Fruit fly (Drosophila melanogaster) whole organism, prepupa: ENCODE measurements around the gene CG43098.

Source experiments
- CG10631 ChIP-seq: fragments of 200-800 bp; sonication (Bioruptor generic); optimal IDR thresholded peaks from 2 replicates; lab custom pipeline; 2016; ENCODE audit warnings: missing biosample characterization, missing genetic modification characterization
- CG10669 ChIP-seq: fragments of 200-800 bp; sonication (Bioruptor generic); optimal IDR thresholded peaks from 3 replicates; lab custom pipeline; 2018; ENCODE audit warnings: missing biosample characterization, mild to moderate bottlenecking, missing genetic modification characterization, moderate library complexity
- CG11902 ChIP-seq: fragments of 200-800 bp; sonication (Bioruptor generic); optimal IDR thresholded peaks from 3 replicates; lab custom pipeline; 2016; ENCODE audit warnings: missing biosample characterization, missing genetic modification characterization
- CG15336 ChIP-seq: fragments of 200-800 bp; sonication (Bioruptor generic); IDR thresholded peaks from 2 replicates; pipeline ENCODE4 v1.3.6; 2022; ENCODE audit warnings: missing biosample characterization, missing genetic modification characterization
- CG1621 ChIP-seq: fragments of 200-800 bp; sonication (Bioruptor generic); optimal IDR thresholded peaks from 3 replicates; lab custom pipeline; 2018; ENCODE audit warnings: missing biosample characterization, mild to moderate bottlenecking, missing genetic modification characterization
- CG16779 ChIP-seq: fragments of 200-800 bp; sonication (Bioruptor generic); optimal IDR thresholded peaks from 3 replicates; lab custom pipeline; 2017; ENCODE audit warnings: missing biosample characterization, mild to moderate bottlenecking, missing genetic modification characterization
- CG3032 ChIP-seq: fragments of 200-800 bp; optimal IDR thresholded peaks from 2 replicates; lab custom pipeline; 2019; ENCODE audit warnings: missing biosample characterization, mild to moderate bottlenecking, missing genetic modification characterization, moderate library complexity
- CG31627 ChIP-seq: fragments of 200-800 bp; sonication (Bioruptor generic); optimal IDR thresholded peaks from 3 replicates; lab custom pipeline; 2016; ENCODE audit warnings: missing biosample characterization, missing genetic modification characterization
- CG32006 ChIP-seq: fragments of 200-800 bp; sonication (Bioruptor generic); optimal IDR thresholded peaks from 3 replicates; lab custom pipeline; 2017; ENCODE audit warnings: missing biosample characterization, mild to moderate bottlenecking, missing genetic modification characterization
- CG34406 ChIP-seq: fragments of 200-800 bp; sonication (Bioruptor generic); optimal IDR thresholded peaks from 3 replicates; lab custom pipeline; 2016; ENCODE audit warnings: missing biosample characterization, missing genetic modification characterization
- CG3919 ChIP-seq: fragments of 200-800 bp; sonication (Bioruptor generic); optimal IDR thresholded peaks from 3 replicates; lab custom pipeline; 2016; ENCODE audit warnings: missing biosample characterization, missing genetic modification characterization
- CG4318 ChIP-seq: fragments of 200-800 bp; sonication (Bioruptor generic); optimal IDR thresholded peaks from 3 replicates; lab custom pipeline; 2017; ENCODE audit warnings: missing biosample characterization, mild to moderate bottlenecking, missing genetic modification characterization
- CG6163 ChIP-seq: fragments of 200-800 bp; sonication (Bioruptor generic); IDR thresholded peaks from 3 replicates; pipeline ENCODE4 v1.3.6; 2022; ENCODE audit warnings: missing biosample characterization, missing genetic modification characterization
- CG6792 ChIP-seq: fragments of 200-800 bp; sonication (Bioruptor generic); optimal IDR thresholded peaks from 3 replicates; lab custom pipeline; 2016; ENCODE audit warnings: missing biosample characterization, missing genetic modification characterization
- CG6808 ChIP-seq: fragments of 200-800 bp; sonication (Bioruptor generic); optimal IDR thresholded peaks from 3 replicates; lab custom pipeline; 2017; ENCODE audit warnings: missing biosample characterization, missing genetic modification characterization, mild to moderate bottlenecking, moderate library complexity, missing genetic modification reagents
- CG8119 ChIP-seq: fragments of 200-800 bp; sonication (Bioruptor generic); IDR thresholded peaks from 3 replicates; pipeline ENCODE4 v1.3.6; 2022; ENCODE audit warnings: missing biosample characterization, missing genetic modification characterization
- CG8319 ChIP-seq: fragments of 200-800 bp; sonication (Bioruptor generic); optimal IDR thresholded peaks from 3 replicates; lab custom pipeline; 2016; ENCODE audit warnings: missing biosample characterization, missing genetic modification characterization
- CG8632 ChIP-seq: fragments of 200-800 bp; sonication (Bioruptor generic); optimal IDR thresholded peaks from 3 replicates; lab custom pipeline; 2016; ENCODE audit warnings: missing biosample characterization, missing genetic modification characterization
- Eip75B ChIP-seq: fragments of 200-800 bp; sonication (Bioruptor generic); optimal IDR thresholded peaks from 3 replicates; lab custom pipeline; 2016; ENCODE audit warnings: missing biosample characterization, missing genetic modification characterization
- Eip78C ChIP-seq: fragments of 200-800 bp; sonication (Bioruptor generic); peaks from one replicate; lab custom pipeline; 2016; ENCODE audit warnings: missing biosample characterization, missing genetic modification characterization
- Eip93F ChIP-seq: fragments of 200-800 bp; sonication (Bioruptor generic); optimal IDR thresholded peaks from 2 replicates; lab custom pipeline; 2016; ENCODE audit warnings: missing biosample characterization, mild to moderate bottlenecking, missing genetic modification characterization
- Ets21C ChIP-seq: fragments of 200-800 bp; sonication (Bioruptor generic); optimal IDR thresholded peaks from 3 replicates; lab custom pipeline; 2016; ENCODE audit warnings: missing biosample characterization, missing genetic modification characterization
- Ets96B ChIP-seq: fragments of 200-800 bp; optimal IDR thresholded peaks from 2 replicates; lab custom pipeline; 2019; ENCODE audit warnings: missing biosample characterization, mild to moderate bottlenecking, missing genetic modification characterization, moderate library complexity
- Hr4 ChIP-seq: fragments of 200-800 bp; sonication (Bioruptor generic); optimal IDR thresholded peaks from 3 replicates; lab custom pipeline; 2016; ENCODE audit warnings: missing biosample characterization, missing genetic modification characterization
- OdsH ChIP-seq: fragments of 200-800 bp; sonication (Bioruptor generic); optimal IDR thresholded peaks from 3 replicates; lab custom pipeline; 2016; ENCODE audit warnings: missing biosample characterization, missing genetic modification characterization
- Sox102F ChIP-seq: fragments of 200-800 bp; sonication (Bioruptor generic); optimal IDR thresholded peaks from 2 replicates; lab custom pipeline; 2016; ENCODE audit warnings: missing biosample characterization, mild to moderate bottlenecking, missing genetic modification characterization
- Sox15 ChIP-seq: fragments of 200-800 bp; sonication (Bioruptor generic); optimal IDR thresholded peaks from 3 replicates; lab custom pipeline; 2016; ENCODE audit warnings: missing biosample characterization, missing genetic modification characterization
- achi ChIP-seq: fragments of 200-800 bp; sonication (Bioruptor generic); optimal IDR thresholded peaks from 3 replicates; lab custom pipeline; 2016; ENCODE audit warnings: missing biosample characterization, missing genetic modification characterization
- acj6 ChIP-seq: fragments of 200-800 bp; sonication (Bioruptor generic); optimal IDR thresholded peaks from 3 replicates; lab custom pipeline; 2016; ENCODE audit warnings: missing biosample characterization, missing genetic modification characterization
- cyc ChIP-seq: fragments of 200-800 bp; sonication (Bioruptor generic); optimal IDR thresholded peaks from 3 replicates; lab custom pipeline; 2016; ENCODE audit warnings: missing biosample characterization, missing genetic modification characterization
- dac ChIP-seq: fragments of 200-800 bp; sonication (Bioruptor generic); optimal IDR thresholded peaks from 2 replicates; lab custom pipeline; 2017; ENCODE audit warnings: missing biosample characterization, mild to moderate bottlenecking, missing genetic modification characterization
- dsx ChIP-seq: fragments of 200-800 bp; optimal IDR thresholded peaks from 3 replicates; lab custom pipeline; 2019; ENCODE audit warnings: missing biosample characterization, mild to moderate bottlenecking, missing genetic modification characterization, moderate library complexity; ENCODE audit not compliant: poor library complexity, severe bottlenecking
- fd59A ChIP-seq: fragments of 200-800 bp; sonication (Bioruptor generic); optimal IDR thresholded peaks from 2 replicates; lab custom pipeline; 2017; ENCODE audit warnings: missing biosample characterization, mild to moderate bottlenecking, missing genetic modification characterization, missing genetic modification reagents
- fd85E ChIP-seq: fragments of 200-800 bp; sonication (Bioruptor generic); optimal IDR thresholded peaks from 3 replicates; lab custom pipeline; 2016; ENCODE audit warnings: missing biosample characterization, missing genetic modification characterization
- fkh ChIP-seq: fragments of 200-800 bp; sonication (Bioruptor generic); optimal IDR thresholded peaks from 3 replicates; lab custom pipeline; 2017; ENCODE audit warnings: missing biosample characterization, mild to moderate bottlenecking, missing genetic modification characterization, moderate library complexity
- pdm3 ChIP-seq: fragments of 200-800 bp; sonication (Bioruptor generic); optimal IDR thresholded peaks from 3 replicates; lab custom pipeline; 2016; ENCODE audit warnings: missing biosample characterization, missing genetic modification characterization
- salr ChIP-seq, 2 experiments: fragments of 200-800 bp; sonication (Bioruptor generic); optimal IDR thresholded peaks; 3 replicates each; lab custom pipeline; 2016 to 2018; ENCODE audit warnings: missing biosample characterization in 2 of 2, missing genetic modification characterization in 2 of 2, mild to moderate bottlenecking in 1 of 2
- ss ChIP-seq, 2 experiments: fragments of 200-800 bp; sonication (Bioruptor generic); optimal IDR thresholded peaks; 2 replicates in 1 of 2; 3 replicates in 1 of 2; lab custom pipeline; 2017 to 2018; ENCODE audit warnings: mild to moderate bottlenecking in 2 of 2, missing biosample characterization in 2 of 2, missing genetic modification characterization in 2 of 2, moderate library complexity in 1 of 2
- svp ChIP-seq: fragments of 200-800 bp; sonication (Bioruptor generic); peaks from one replicate; lab custom pipeline; 2016; ENCODE audit warnings: missing biosample characterization, missing genetic modification characterization
- topi ChIP-seq: fragments of 200-800 bp; sonication (Bioruptor generic); optimal IDR thresholded peaks from 3 replicates; lab custom pipeline; 2016; ENCODE audit warnings: missing biosample characterization, missing genetic modification characterization

CG43098 gene

DNA sequence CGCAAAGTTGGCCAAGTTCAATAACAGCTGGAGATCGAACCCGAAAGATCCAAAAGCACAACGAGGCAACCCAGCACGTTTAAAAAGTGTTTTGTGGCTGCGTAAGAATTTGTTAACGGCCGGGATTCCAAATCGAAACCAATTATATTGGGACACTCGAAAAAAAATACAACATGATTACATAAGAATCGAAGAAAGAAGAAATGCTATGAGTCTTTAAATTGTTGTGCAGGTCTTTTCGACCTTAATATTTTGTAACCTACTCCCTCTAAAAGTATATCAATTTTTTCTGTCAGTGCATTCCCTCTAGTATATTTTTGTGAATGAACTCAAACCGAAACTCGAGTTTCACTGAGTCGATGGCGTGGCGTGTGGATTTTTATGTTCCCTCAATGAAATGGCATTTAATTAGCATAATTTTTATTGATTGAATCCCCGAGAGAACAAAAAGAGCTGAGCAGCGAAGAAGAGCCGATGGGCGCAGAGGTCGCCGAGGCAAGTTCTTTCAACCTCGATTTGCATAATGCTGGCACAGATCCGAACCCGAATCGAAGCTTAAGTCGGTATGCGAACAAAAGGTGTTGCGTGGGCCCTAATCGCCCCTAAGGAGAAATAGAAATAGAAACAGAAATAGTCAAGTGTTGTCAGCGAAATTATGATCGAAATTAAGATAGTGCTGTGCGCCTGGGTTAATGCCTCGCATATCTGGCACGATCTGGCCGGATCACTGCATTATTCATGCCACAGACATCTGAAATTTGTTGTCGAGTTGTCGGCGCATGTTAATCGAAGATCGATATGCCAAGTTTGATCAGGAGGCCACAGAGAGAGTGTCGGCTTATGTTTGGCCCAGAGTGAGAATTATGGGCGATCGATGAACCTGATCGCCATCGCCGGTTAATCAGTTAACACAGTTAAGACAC, 6.7 kb downstream of the CG43098 start (continued):
- TF ChIP-seq CG4318 (GFP tag; lab: Kevin White, UChicago): no peak
- no peak for TF ChIP-seq fd59A (GFP tag; lab: Kevin White, UChicago)
- TF ChIP-seq fkh (GFP tag; lab: Kevin White, UChicago): no peak
- TF ChIP-seq CG3032 (tag; lab: Kevin White, UChicago): no peak
- no peak for TF ChIP-seq cyc (GFP tag; lab: Kevin White, UChicago)
- TF ChIP-seq CG6808: no peak
- TF ChIP-seq CG15336 (GFP tag; lab: Robert Waterston, UW): no peak
- no peak for TF ChIP-seq topi (GFP tag; lab: Kevin White, UChicago)
- TF ChIP-seq CG16779 (tag; lab: Kevin White, UChicago): no peak
- no peak for TF ChIP-seq fd85E (GFP tag; lab: Kevin White, UChicago)

DNA sequence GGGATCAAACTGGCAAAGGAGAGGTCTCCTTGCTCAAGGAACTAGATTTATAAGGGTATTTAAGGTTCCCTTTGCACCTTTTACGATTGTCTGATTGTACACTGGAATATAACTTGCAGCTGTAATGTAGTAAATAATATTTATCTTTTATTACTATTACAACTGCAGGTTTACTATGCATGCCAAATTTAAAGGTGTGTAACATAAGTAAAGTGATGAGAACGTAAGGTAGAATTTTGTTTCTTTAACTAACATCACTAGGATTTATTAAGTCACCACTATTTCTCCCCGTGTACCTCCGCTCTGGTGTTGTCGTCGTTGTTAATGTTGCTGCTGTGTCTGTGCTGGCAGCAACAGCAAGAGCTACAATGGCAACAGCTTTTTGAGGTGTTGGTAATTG, 8.7 kb downstream of the CG43098 start:
- TF ChIP-seq achi (GFP tag; lab: Kevin White, UChicago) (peak; percentile 29), dsx (peak; percentile 30), acj6 (GFP tag; lab: Kevin White, UChicago) (peak; percentile 45), cyc (GFP tag; lab: Kevin White, UChicago) (no peak), CG32006 (GFP tag; lab: Kevin White, UChicago) (peak; percentile 38), OdsH (GFP tag; lab: Kevin White, UChicago) (peak; percentile 46), fkh (GFP tag; lab: Kevin White, UChicago) (no peak), CG10631 (GFP tag; lab: Kevin White, UChicago) (peak; percentile 34), CG1621 (tag; lab: Kevin White, UChicago) (peak; percentile 25), CG6792 (peak; percentile 21), ss (GFP tag; optimal IDR thresholded peaks at IDR 0.05; lab: Kevin White, UChicago) (peak; percentile 32 to 60), Eip78C (GFP tag; lab: Kevin White, UChicago) (peak; percentile 85), fd59A (GFP tag; lab: Kevin White, UChicago) (peak; percentile 28), pdm3 (peak; percentile 43), CG34406 (GFP tag; lab: Kevin White, UChicago) (no peak), CG3032 (tag; lab: Kevin White, UChicago) (peak; percentile 27), CG8319 (GFP tag; lab: Kevin White, UChicago) (no peak), Sox102F (GFP tag; lab: Kevin White, UChicago) (no peak), CG8632 (GFP tag; lab: Kevin White, UChicago) (peak; percentile 15), CG31627 (GFP tag; lab: Kevin White, UChicago) (no peak), CG11902 (GFP tag; lab: Kevin White, UChicago) (no peak), CG3919 (peak; percentile 0), Ets21C (GFP tag; lab: Kevin White, UChicago) (no peak), CG6808 (peak; percentile 12), CG4318 (GFP tag; lab: Kevin White, UChicago) (peak; percentile 20), CG8119 (GFP tag; lab: Robert Waterston, UW) (0 out of 3 replicates have a peak, but pooled peaks have one; percentile 33), Eip93F (no peak), dac (GFP tag; lab: Kevin White, UChicago) (no peak), svp (GFP tag; lab: Kevin White, UChicago) (peak; percentile 34), Hr4 (peak; percentile 51), salr (GFP tag; optimal IDR thresholded peaks at IDR 0.05; lab: Kevin White, UChicago) (peak in 1 of 2 experiments; percentile 34), Ets96B (peak; percentile 38), CG15336 (GFP tag; lab: Robert Waterston, UW) (peak; percentile 46), Eip75B (GFP tag; lab: Kevin White, UChicago) (peak; percentile 8), Sox15 (no peak), CG6163 (GFP tag; lab: Robert Waterston, UW) (peak; percentile 53; the same call in 2 of the 3 replicates), CG10669 (peak; percentile 13)
- TF ChIP-seq, all 60 proteins: peak for 26
